Worm (Caenorhabditis elegans): ENCODE measurements around the gene Y80D3A.8.

DNA sequence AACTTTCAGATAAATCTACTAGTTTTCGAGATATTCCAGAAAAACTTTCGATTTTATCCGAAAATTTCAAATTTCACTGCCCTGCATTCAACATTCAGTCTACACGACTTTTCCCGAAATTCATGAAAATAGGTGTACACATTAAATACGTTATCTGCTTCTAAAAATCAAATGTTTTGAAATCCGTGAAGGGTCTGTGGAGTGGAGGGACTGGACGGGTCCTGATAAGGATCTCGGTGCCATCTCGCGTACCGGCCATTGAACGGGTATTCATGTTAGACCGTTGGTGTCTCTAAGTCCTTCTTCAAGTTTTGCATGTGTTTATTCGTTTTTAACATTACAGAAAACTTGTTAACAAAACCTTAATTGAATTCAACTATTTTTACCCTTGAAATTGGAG lies 32.9 kb upstream of the Y80D3A.8 start:
- no peak for TF ChIP-seq ztf-29 (GFP tag; IDR thresholded peaks at IDR 0.05)
- no peak for TF ChIP-seq T22C8.4 (GFP tag; IDR thresholded peaks at IDR 0.05)
